Worm (Caenorhabditis elegans): ENCODE data around the gene F36H5.9.

The F36H5.9 gene

ce11 chrII:1763072-1763471 is 10.2 kb upstream of the F36H5.9 start, which contains the start of gene math-28:
Gene math-28 (plus strand): TSS chrII:1763372.
- no peak for TF ChIP-seq dmd-4 (tag; optimal IDR thresholded peaks at IDR 0.05)
- no peak for TF ChIP-seq unc-55 (GFP tag; optimal IDR thresholded peaks at IDR 0.05)

DNA sequence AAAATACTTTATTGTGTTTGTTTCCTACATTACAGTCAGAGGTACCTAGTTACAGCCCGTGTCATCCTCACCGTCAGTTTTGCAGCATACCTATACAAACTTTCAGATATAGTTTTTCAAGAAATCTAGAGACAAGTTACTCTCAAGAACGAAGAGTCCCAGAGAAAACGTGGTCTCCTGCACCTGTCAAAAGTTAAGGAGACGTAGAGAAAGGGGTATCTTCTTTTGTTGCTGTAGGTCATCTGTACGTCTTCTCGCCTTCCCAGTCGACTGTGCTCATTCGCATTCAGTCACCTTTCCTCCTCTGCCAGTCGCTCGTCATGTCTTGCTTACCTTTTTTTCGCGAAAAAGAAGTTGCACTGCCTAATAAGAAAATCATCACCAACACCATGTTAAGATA is 8.7 kb upstream of the F36H5.9 start, which contains the start of gene F36H5.4:
Gene F36H5.4 (plus strand): TSS at position 301 of the 400 bp plus-strand sequence.
- TF ChIP-seq egl-27 (tag; optimal IDR thresholded peaks at IDR 0.05), result no peak
- TF ChIP-seq gmeb-1 (tag; optimal IDR thresholded peaks at IDR 0.05), result no peak
- TF ChIP-seq nhr-6 (tag; optimal IDR thresholded peaks at IDR 0.05), result no peak
- TF ChIP-seq ztf-11 (tag; optimal IDR thresholded peaks at IDR 0.05), result no peak
- TF ChIP-seq nhr-129 (tag; optimal IDR thresholded peaks at IDR 0.05), result no peak
- TF ChIP-seq skn-1 (tag; optimal IDR thresholded peaks at IDR 0.05), result no peak
- no peak for TF ChIP-seq elt-3 (tag; optimal IDR thresholded peaks at IDR 0.05)
- TF ChIP-seq Y55F3AM.14 (GFP tag; optimal IDR thresholded peaks at IDR 0.05), result no peak
- no peak for TF ChIP-seq lin-13 (GFP tag; optimal IDR thresholded peaks at IDR 0.05)
- no peak for TF ChIP-seq ceh-82 (tag; optimal IDR thresholded peaks at IDR 0.05)
- no peak for TF ChIP-seq blmp-1 (tag; optimal IDR thresholded peaks at IDR 0.05; ENCODE audit: insufficient read depth)
- no peak for TF ChIP-seq ZK546.5 (tag; optimal IDR thresholded peaks at IDR 0.05)
- TF ChIP-seq nhr-11 (tag; optimal IDR thresholded peaks at IDR 0.05), result no peak
- no peak for TF ChIP-seq lsy-2 (tag; optimal IDR thresholded peaks at IDR 0.05)
- no peak for TF ChIP-seq peb-1 (tag; optimal IDR thresholded peaks at IDR 0.05)
- TF ChIP-seq nhr-12 (tag; optimal IDR thresholded peaks at IDR 0.05), result no peak
- no peak for TF ChIP-seq mbf-1 (tag; optimal IDR thresholded peaks at IDR 0.05)
- TF ChIP-seq ama-1 (optimal IDR thresholded peaks at IDR 0.05), result no peak
- no peak for TF ChIP-seq fos-1 (tag; optimal IDR thresholded peaks at IDR 0.05)

- TF ChIP-seq nhr-21 (tag; optimal IDR thresholded peaks at IDR 0.05), result no peak
- no peak for TF ChIP-seq unc-62 (GFP tag; optimal IDR thresholded peaks at IDR 0.05)
- TF ChIP-seq nhr-11 (tag; optimal IDR thresholded peaks at IDR 0.05), result no peak
- TF ChIP-seq nhr-25 (tag; optimal IDR thresholded peaks at IDR 0.05), result no peak
- TF ChIP-seq nhr-77 (tag; optimal IDR thresholded peaks at IDR 0.05), result no peak
Observed at ce11 chrII:1759602-1760001, 6.7 kb upstream of the F36H5.9 start, which contains the start of gene F36H5.18. Gene F36H5.18 (plus strand): TSS chrII:1759902.

- TF ChIP-seq sma-3 (GFP tag; optimal IDR thresholded peaks at IDR 0.05), result no peak
- no peak for TF ChIP-seq nhr-12 (tag; optimal IDR thresholded peaks at IDR 0.05)
- no peak for TF ChIP-seq nhr-77 (tag; optimal IDR thresholded peaks at IDR 0.05)
- no peak for TF ChIP-seq unc-62 (GFP tag; optimal IDR thresholded peaks at IDR 0.05)
- no peak for TF ChIP-seq lin-11 (tag; optimal IDR thresholded peaks at IDR 0.05)
- TF ChIP-seq zag-1 (tag; optimal IDR thresholded peaks at IDR 0.05), result no peak
- no peak for TF ChIP-seq lin-39 (tag; optimal IDR thresholded peaks at IDR 0.05)
- no peak for TF ChIP-seq gmeb-1 (tag; optimal IDR thresholded peaks at IDR 0.05)
- TF ChIP-seq snpc-4 (tag; optimal IDR thresholded peaks at IDR 0.05), result no peak
- no peak for TF ChIP-seq Y55F3AM.14 (GFP tag; optimal IDR thresholded peaks at IDR 0.05)
- no peak for TF ChIP-seq mab-5 (tag; optimal IDR thresholded peaks at IDR 0.05)
- no peak for TF ChIP-seq mbf-1 (tag; optimal IDR thresholded peaks at IDR 0.05)
- no peak for TF ChIP-seq sma-9 (GFP tag; optimal IDR thresholded peaks at IDR 0.05)
- TF ChIP-seq sma-9 (tag; optimal IDR thresholded peaks at IDR 0.05), result no peak
Observed at ce11 chrII:1757033-1757432, 4.1 kb upstream of the F36H5.9 start, which contains the start of gene F36H5.10. Gene F36H5.10 (plus strand): TSS chrII:1757333.

ce11 chrII:1756582-1756981 is 3.7 kb upstream of the F36H5.9 start, which contains the start of gene fbxb-53:
Gene fbxb-53 (plus strand): TSS chrII:1756882.
- TF ChIP-seq nhr-10 (tag; optimal IDR thresholded peaks at IDR 0.05) (no peak), F13H6.1 (tag; optimal IDR thresholded peaks at IDR 0.05) (no peak), nhr-11 (tag; optimal IDR thresholded peaks at IDR 0.05) (no peak), gmeb-1 (tag; optimal IDR thresholded peaks at IDR 0.05) (no peak), unc-62 (GFP tag; optimal IDR thresholded peaks at IDR 0.05) (no peak), mab-5 (tag; optimal IDR thresholded peaks at IDR 0.05) (no peak), ZK546.5 (tag; optimal IDR thresholded peaks at IDR 0.05) (no peak), zag-1 (tag; optimal IDR thresholded peaks at IDR 0.05) (no peak), dmd-4 (tag; optimal IDR thresholded peaks at IDR 0.05) (no peak), lin-11 (tag; optimal IDR thresholded peaks at IDR 0.05) (no peak), nhr-12 (tag; optimal IDR thresholded peaks at IDR 0.05) (no peak), ama-1 (optimal IDR thresholded peaks at IDR 0.05) (no peak), crh-2 (tag; optimal IDR thresholded peaks at IDR 0.05) (no peak), nhr-21 (tag; optimal IDR thresholded peaks at IDR 0.05) (no peak), ceh-82 (tag; optimal IDR thresholded peaks at IDR 0.05) (no peak), snpc-4 (tag; optimal IDR thresholded peaks at IDR 0.05) (no peak), unc-55 (GFP tag; optimal IDR thresholded peaks at IDR 0.05) (no peak), sma-3 (GFP tag; optimal IDR thresholded peaks at IDR 0.05) (no peak), C34F6.9 (tag; optimal IDR thresholded peaks at IDR 0.05) (no peak)

All from whole organism, L2 larva.